Fruit fly (Drosophila melanogaster) S2 (cell line): Measurements from ENCODE around the gene opm.

Experiments used
- CG8478 ChIP-seq: fragments of >200 bp; optimal IDR thresholded peaks from 2 replicates; lab custom pipeline; 2018
- CTCF ChIP-seq, 2 experiments: fragments of >200 bp; optimal IDR thresholded peaks; 2 replicates each; lab custom pipeline; 2018

The opm gene

DNA sequence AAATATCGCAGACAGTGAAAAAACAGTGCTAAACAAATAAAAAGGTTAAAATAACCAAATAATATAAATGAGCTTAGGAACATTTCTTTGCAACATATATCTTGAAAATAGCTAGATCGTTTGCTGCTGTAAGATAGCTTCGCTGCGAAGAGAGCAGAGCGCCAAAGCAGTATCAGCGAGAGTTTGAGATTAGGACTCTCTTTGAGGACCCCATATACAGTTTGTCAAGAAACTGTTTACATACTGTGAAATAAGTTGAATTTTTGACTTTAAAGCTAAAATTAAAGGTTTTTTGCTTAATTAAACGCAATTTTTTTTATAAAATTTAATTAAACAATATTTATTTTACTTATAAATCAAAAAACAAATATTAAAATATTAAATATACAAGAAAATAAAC lies 10.4 kb upstream of the opm start:
- TF ChIP-seq CTCF (optimal IDR thresholded peaks at IDR 0.05; lab: Kevin White, UChicago) (no peak), CG8478 (lab: Kevin White, UChicago) (no peak)

DNA sequence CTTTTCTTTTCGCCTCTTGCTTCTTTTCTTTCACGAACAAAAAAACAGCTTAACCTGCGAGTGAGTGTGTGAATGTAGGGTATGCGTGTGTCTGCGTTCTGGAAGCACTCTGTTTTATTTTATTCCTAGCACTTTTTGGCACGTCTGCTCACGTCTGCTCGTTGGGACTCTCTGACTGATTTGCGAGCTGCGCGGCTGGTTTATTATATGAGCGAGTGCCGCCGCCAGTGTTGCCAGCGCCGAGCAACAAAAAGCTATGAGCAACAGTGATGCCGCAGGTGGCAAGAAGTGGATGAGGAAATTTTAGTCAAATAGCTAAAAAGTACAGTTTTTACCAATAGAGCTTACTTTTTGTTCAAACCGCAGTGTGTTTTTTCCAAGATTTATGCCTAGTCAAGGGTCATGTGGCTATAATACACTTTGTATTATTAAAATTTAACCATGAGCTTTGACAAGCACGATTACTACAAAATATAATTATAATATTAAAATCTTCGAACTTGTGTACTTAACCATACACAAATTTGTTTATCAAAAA lies 9.9 kb upstream of the opm start, which contains the start of gene Lsd-2:
Gene Lsd-2 (minus strand): TSS at position 183 of the 538 bp plus-strand sequence.
- TF ChIP-seq CG8478 (lab: Kevin White, UChicago) (no peak), CTCF (optimal IDR thresholded peaks at IDR 0.05; lab: Kevin White, UChicago) (no peak)

DNA sequence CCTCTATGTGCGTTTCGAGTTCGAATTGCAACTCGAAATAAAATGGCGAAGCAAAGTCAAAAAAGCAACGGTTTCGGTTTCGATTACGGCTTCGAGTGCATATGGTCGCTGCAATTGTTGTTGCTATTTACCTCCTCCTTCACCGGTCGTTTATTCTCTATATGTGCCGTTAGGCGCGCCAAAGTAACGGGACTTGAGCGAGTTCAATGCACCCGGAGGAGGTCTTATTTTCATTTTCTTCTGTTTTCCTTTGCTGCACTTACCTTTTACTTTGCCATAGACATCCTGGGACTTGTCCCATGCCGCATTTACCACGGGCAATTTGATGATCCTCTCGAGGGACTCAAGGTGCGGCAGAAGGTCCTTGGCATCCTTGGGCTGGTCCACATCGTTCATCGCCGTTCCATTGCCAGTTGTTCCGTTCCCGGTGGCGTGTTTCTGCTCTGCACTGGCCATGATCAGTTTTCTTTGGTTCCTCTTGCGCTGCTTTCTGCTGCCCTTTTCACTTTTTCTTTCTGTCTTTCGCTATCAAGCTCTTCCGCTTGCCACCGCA lies 9.3 kb upstream of the opm start:
- TF ChIP-seq CTCF (optimal IDR thresholded peaks at IDR 0.05; lab: Kevin White, UChicago) = no peak
- no peak for TF ChIP-seq CG8478 (lab: Kevin White, UChicago)

DNA sequence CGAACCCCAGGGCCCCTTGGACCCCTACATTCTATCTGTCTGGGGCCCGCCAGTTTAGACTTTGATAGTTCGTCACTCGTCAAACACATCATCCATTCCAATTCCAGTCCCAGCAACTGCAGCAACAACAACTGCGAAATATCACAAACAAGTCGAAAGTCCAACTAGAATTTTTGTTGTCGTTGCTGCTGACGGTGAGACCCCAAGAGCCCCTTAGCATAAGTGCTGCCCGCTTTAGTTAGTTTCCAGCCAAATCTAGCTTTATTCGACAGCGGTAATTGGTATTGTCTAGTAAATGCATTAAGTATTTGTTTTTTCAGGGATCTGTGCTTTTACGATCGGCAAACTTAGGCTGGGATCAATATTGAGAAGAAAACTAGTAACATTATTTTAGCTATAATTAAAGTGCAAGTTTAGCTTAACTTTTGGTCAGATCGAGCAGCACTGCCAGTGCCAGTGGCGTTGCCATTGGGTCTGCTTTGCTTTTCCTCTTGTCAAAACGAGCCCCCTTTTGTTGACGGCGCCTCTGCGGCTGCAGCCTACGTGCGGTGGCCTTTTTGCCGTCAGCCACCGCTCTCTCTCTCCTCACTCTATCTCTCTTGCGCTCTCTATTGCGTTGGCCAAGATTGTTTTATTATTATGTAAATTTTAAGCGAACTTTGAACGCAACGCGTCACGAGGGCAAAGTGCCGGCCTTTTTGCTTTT lies 8.6 kb upstream of the opm start:
- TF ChIP-seq CG8478 (lab: Kevin White, UChicago) (no peak), CTCF (optimal IDR thresholded peaks at IDR 0.05; lab: Kevin White, UChicago) (no peak)

DNA sequence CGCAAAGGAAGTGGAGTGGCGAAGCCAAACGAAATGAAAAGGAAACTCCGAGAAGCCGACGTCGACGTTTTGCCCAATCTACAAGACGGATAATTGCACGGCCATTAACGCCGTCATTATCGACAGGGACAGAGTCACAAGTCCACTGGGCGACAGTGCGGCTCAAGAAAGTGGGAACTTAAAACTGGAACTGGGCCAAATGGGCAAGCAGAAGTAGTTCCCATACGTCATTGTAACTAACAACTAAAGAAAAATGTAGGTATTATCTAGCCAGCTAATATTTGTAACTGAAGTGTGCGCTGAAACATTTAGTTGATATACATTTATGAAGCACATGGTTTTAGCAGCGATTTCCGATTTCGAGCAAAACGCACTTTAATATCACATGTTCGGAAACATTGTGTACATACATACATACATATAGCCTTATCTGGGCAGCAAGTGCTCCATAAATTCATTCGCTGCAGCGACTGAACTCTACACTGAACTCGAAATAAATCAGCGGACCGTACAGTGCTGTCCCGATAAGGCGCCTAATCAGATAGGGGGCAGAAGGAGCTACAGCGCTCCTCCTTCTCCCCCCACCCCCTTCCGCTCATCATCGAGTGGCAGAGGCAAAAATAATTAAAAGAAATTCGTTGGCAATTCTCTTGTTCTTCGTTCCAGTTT lies 4.7 kb upstream of the opm start:
- TF ChIP-seq CG8478 (lab: Kevin White, UChicago) (no peak), CTCF (optimal IDR thresholded peaks at IDR 0.05; lab: Kevin White, UChicago) (no peak)

DNA sequence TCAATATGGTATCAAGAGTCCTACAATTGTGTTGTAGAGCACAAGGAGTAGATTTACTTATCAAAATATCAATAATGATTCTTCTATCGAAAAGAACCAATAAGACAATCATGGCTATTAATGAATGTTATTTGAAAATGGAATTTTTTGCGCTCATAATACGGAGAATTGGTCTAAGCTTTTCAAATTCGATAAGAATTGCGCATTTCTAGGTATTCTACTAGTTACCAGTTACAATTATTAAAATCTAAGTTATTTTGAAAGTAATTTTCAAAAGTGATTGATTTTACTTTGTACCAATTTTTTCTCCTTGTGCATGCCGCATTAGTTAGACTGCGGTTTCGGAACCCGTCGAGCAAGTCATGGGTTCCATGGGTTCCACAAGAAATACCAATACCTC lies 3.9 kb upstream of the opm start:
- TF ChIP-seq CG8478 (lab: Kevin White, UChicago) = no peak
- no peak for TF ChIP-seq CTCF (optimal IDR thresholded peaks at IDR 0.05; lab: Kevin White, UChicago)

DNA sequence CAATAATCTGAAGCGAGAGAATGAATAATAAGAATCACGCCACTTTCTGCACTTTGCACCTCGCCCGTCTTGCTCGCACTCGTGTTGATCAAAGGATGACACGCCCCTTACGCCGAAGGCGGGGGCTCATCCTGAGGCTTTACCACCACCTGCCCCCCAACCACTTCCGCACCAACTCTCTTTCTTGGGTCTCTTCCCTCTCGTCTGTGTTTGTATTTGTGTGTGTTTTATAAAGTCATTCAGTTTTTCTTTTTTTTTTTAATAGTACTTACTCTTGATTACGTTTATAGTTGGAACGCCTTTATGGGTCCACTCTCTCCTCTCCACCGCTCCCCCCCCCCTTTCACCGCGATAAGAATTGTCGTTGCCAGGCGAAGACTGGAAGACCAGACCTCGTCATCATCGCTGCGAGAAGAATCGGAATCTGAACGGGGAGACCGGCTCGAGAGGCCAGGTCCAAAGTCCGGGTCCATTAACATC lies 3.2 kb upstream of the opm start:
- no peak for TF ChIP-seq CG8478 (lab: Kevin White, UChicago)

DNA sequence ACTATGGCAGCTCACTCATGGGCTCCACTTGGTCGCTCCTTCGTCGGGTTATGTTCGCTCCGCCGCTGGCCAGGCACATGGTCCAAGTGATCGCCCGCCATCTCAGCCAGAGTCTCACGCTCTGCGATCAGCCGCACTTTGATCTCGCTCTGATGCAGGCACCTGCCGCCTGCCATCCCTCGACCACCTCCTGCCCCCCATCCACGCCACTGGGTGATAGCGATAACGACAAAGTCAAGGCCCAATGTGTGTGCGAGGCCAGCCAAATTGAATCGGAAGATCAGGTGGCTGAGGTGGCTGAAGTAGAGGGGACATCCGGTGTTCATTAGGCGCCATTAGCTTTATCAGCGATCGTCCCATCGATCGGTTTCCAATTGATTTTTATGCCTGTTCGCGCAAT lies 2.3 kb upstream of the opm start:
- TF ChIP-seq CG8478 (lab: Kevin White, UChicago) = no peak
- TF ChIP-seq CTCF (optimal IDR thresholded peaks at IDR 0.05; lab: Kevin White, UChicago) = no peak

DNA sequence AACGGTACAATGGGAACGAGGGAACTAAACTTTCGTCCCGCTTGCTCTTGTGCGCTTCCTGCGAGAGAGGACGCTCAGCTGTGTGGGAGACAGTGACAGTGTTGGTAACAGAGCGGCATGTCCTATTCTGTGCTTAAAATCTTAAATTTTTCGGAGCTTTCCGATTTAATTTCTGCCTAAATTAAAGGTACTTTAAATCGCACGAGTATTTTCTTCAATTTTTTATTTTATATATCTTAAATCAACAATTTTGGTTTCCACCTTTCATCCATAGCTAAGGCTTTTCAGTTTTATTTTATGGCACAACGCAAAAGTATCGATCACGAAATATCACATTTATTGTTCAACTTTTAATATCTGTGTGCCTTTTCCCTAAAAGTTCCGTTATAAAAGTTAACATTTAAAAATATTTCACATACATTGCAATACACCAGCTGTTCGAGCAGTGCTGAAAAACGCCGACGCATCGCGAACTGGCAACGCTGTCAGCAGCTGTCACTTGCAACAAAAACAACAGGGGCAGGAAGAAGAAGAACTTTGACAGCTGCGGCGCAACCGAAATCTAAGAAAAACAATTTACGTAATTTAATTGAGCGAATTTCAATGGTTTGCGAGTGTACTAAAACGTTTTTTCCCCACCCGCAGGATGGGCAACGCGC lies 2.7 kb downstream of the opm start, which contains the start of the genes hiw and ND-B18:
Gene hiw (minus strand): TSS at position 26 of the 659 bp plus-strand sequence.
Gene ND-B18 (plus strand): TSS at position 330 of the 659 bp plus-strand sequence.
- no peak for TF ChIP-seq CTCF (optimal IDR thresholded peaks at IDR 0.05; lab: Kevin White, UChicago)
- no peak for TF ChIP-seq CG8478 (lab: Kevin White, UChicago)

DNA sequence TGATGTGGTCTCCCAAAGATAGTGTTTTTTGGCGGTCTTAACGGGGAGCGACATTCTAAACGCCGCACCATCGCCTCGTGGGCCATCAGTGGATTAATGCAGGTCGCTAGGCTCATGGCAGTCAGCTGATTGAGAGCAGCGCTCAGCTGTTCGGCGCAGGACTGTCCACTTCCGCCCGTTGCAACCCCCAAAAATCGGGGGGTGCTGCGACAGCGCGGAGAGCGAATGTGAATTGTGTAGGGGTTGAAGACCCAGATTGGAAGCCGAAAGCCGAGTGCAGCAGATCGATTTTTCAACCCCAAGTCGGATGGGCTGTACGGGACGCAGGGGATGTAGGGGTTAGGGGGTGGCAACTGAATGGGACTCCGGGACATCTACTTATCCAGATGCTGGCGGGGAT lies 3.6 kb downstream of the opm start:
- TF ChIP-seq CTCF (optimal IDR thresholded peaks at IDR 0.05; lab: Kevin White, UChicago) = no peak
- no peak for TF ChIP-seq CG8478 (lab: Kevin White, UChicago)

DNA sequence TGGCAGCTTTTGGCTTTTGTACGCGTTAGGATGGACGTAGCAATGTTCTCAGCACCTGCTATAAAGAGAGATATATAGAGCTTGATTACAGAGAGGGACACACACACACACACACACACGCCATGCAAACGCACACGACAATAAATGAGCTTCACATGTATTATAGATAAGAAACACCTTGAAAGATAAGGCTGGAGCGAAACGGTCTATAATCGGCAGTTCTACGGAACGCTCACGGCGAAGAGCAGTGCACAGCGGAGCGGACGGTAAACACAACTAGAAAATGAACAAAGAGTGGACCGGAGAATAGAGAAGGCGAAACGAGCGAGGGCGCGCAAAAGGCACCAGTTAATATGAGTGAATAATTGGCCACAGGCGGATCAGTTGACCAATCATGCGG lies 17.5 kb downstream of the opm start:
- TF ChIP-seq CG8478 (lab: Kevin White, UChicago) = no peak
- TF ChIP-seq CTCF (optimal IDR thresholded peaks at IDR 0.05; lab: Kevin White, UChicago) = no peak

DNA sequence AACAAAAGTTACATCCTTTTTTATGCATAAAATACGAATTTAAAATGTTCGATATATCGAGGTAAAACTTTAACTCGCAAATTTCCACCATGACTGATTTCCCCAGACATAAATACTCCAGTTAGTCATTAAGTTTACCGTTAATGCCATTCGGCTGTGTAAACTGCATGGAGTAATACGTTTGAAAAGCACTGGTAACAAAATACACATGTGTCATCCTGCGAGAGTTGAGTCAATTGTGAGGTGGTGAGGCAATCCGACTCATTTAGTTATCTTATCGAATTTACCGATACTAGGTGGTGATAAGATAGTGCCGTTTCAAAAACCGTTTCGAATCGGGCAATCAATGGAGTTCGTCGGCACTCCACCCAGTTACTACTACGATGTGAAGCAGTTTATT lies 20.6 kb downstream of the opm start:
- TF ChIP-seq CTCF (optimal IDR thresholded peaks at IDR 0.05; lab: Kevin White, UChicago) = no peak
- no peak for TF ChIP-seq CG8478 (lab: Kevin White, UChicago)

DNA sequence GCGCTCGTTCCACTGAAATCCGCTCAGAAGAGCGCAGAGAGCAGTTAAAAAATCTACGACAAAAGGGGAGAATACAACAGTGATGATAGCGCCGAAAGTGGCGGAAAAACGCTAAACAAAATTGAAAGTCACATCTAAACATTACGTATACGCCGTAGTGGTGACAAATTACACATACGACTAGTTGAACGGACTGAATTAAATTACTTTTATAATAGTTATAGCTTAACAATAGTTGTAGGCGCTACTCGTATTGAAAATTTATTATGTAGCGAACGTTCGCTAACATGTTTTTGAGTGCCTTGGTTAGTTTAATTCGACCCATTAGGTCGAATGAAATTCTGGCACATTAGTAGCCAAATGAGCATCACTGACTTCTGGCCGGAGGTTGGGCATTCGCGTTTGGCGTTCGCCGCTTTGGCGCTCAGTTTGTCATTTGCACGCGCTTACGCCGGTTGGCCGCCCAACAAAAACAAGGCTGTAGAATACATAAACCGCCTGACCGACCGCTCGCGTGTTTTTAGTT lies 22.5 kb downstream of the opm start, which contains the start of gene CG5541:
Gene CG5541 (plus strand): TSS at position 424 of the 526 bp plus-strand sequence.
- TF ChIP-seq CTCF (optimal IDR thresholded peaks at IDR 0.05; lab: Kevin White, UChicago) = no peak
- no peak for TF ChIP-seq CG8478 (lab: Kevin White, UChicago)
